Worm (Caenorhabditis elegans): ENCODE data around the gene pat-4.

DNA sequence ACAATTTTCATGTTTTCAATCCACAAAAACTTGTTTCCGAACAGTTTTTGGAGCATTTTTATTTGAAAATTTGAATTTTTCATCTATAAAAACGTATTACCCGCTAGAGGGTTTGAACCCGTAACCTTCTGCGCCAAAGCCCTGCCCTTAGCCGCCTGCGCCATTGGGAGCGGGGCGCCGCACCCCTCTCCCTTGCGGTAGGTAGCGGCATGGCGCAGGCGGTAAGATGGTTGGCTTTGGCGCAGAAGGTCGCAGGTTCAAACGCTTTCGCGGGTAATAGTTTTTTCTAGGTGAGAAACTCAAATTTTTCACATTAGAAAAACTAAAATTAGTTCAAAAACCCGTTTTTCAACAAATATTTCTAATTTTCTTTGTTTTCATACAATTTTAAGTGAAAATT is 43.0 kb downstream of the pat-4 start:
- TF ChIP-seq mes-4 (tag; optimal IDR thresholded peaks at IDR 0.05) (no peak), repo-1 (tag; optimal IDR thresholded peaks at IDR 0.05) (no peak), snpc-3.4 (tag; optimal IDR thresholded peaks at IDR 0.05) (no peak), ceh-40 (GFP tag; IDR thresholded peaks at IDR 0.05) (no peak), him-1 (tag; optimal IDR thresholded peaks at IDR 0.05) (no peak), ama-1 (optimal IDR thresholded peaks at IDR 0.05) (no peak), ama-1 (GFP tag; optimal IDR thresholded peaks at IDR 0.05) (no peak), let-607 (tag; optimal IDR thresholded peaks at IDR 0.05) (no peak), snpc-4 (GFP tag; optimal IDR thresholded peaks at IDR 0.05) (no peak), snpc-4 (tag; optimal IDR thresholded peaks at IDR 0.05) (no peak), unc-62 (GFP tag; optimal IDR thresholded peaks at IDR 0.05) (no peak), B0019.2 (GFP tag; conservative IDR thresholded peaks at IDR 0.05) (no peak), dpff-1 (tag; optimal IDR thresholded peaks at IDR 0.05) (no peak), lsy-27 (tag; optimal IDR thresholded peaks at IDR 0.05; ENCODE audit: borderline replicate concordance, insufficient read depth) (no peak), nfya-1 (tag; optimal IDR thresholded peaks at IDR 0.05; ENCODE audit: borderline replicate concordance, insufficient read depth) (no peak)
